Worm (Caenorhabditis elegans) whole organism, L3 larva: ENCODE data around the gene srv-5.

Experiments used
- ZK546.5 ChIP-seq: sonication (generic microtip); optimal IDR thresholded peaks from 2 replicates; lab custom pipeline; 2017; ENCODE audit warnings: missing biosample characterization, missing genetic modification characterization
- nhr-23 ChIP-seq: fragments of 150-350 bp; optimal IDR thresholded peaks from 2 replicates; lab custom pipeline; 2014; ENCODE audit warnings: missing biosample characterization, missing genetic modification reagents, missing genetic modification characterization
- nhr-28 ChIP-seq: fragments of 150-350 bp; optimal IDR thresholded peaks from 2 replicates; lab custom pipeline; 2014; ENCODE audit warnings: missing biosample characterization, missing genetic modification characterization
- unc-39 ChIP-seq: sonication (generic microtip); optimal IDR thresholded peaks from 4 replicates; lab custom pipeline; 2017; ENCODE audit warnings: missing biosample characterization, missing genetic modification characterization
- ztf-4 ChIP-seq: fragments of 150-350 bp; optimal IDR thresholded peaks from 2 replicates; lab custom pipeline; 2014; ENCODE audit warnings: missing biosample characterization, missing genetic modification characterization

DNA sequence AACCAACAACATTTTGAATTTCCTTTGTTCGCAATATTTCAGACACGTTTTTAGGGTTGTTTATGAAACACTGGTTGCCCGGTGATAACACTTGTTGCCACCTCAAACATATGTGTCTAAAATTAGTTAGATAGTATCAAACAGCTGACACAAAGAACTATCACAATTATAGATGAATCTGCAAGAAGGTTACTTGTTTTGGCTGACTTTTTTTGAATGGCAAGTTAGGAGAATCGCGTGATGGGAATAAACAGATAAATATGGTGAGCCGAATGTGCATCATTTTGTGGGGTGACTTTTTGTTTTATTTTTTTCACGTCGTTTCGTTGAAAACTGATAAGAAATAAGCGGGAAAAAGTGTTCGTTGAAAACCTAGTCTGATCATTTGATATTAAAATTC, 7.0 kb upstream of the srv-5 start:
- TF ChIP-seq nhr-28 (tag; lab: Kevin White, UChicago) (no peak), unc-39 (tag; lab: Kevin White, UChicago) (no peak), ztf-4 (tag; lab: Kevin White, UChicago) (no peak), ZK546.5 (tag; lab: Kevin White, UChicago) (no peak), nhr-23 (tag; lab: Kevin White, UChicago) (no peak)
